Worm (Caenorhabditis elegans): ENCODE results near the gene jip-1.

ce11 chrII:1397703-1398102, 70.9 kb downstream of the jip-1 start, which contains the start of gene F54D12.8:
- TF ChIP-seq nhr-28 (tag; optimal IDR thresholded peaks at IDR 0.05) (no peak), zag-1 (tag; optimal IDR thresholded peaks at IDR 0.05) (no peak), egl-27 (tag; optimal IDR thresholded peaks at IDR 0.05) (no peak), nhr-67 (tag; optimal IDR thresholded peaks at IDR 0.05) (no peak), nhr-11 (tag; optimal IDR thresholded peaks at IDR 0.05) (no peak), ztf-11 (tag; optimal IDR thresholded peaks at IDR 0.05) (no peak)
